Worm (Caenorhabditis elegans): ENCODE results near the gene nhr-273.

Gene nhr-273

DNA sequence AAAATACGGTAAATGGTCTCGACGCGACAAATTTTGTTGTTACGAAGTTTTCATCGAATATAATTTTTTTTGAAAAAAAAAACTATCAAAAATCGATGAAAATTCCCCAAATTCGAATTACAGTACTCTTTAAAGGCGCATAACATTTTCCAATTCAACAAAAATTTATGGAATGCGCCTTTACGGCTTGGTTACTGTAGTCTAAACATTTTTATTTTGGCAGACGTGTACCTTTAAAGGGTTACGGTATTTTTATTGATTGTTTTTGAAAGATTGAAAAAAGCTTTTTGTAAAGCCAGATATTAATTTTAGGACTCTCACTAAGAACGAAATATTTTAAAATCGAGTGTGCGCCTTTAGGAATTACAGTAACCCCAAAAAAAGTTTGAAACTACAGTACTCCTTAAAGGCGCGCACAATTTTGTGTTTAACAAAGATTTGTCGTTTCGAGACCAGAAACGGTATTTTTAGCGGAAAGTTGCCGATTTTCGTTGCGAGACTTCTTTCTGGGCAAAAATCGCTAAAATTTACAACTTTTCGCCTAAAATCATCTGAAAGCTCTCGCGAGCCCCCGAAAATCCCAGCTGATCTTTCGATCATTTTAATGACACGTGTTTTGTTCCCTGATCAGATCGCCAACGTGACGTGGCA is 39.0 kb downstream of the nhr-273 start:
- TF ChIP-seq Y55F3AM.14 (GFP tag; optimal IDR thresholded peaks at IDR 0.05) (no peak), elt-1 (tag; optimal IDR thresholded peaks at IDR 0.05) (no peak)

DNA sequence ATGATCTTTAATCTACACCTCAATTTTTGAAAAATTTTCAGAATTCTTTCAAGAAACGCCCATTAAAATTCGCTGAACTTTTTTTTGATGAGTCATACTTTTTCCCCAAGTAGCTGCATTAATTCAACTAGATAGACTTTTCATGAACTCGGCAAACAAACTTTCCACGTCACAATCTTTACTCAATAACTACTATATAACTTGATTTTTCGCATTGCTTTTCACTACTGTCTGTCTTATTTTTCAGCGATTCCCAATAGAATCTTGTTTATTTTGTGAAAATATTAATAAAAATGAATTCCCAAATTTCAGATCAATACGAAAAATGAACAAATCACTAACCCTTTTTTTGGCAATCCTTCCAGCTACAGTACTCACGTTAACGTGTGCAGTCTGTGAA is 43.2 kb downstream of the nhr-273 start, which contains the start of gene T05C1.1:
Gene T05C1.1, plus strand, starts transcription at position 301 of the 400 bp plus-strand sequence.
- TF ChIP-seq mab-5 (tag; optimal IDR thresholded peaks at IDR 0.05) (no peak), nhr-237 (tag; optimal IDR thresholded peaks at IDR 0.05) (no peak), Y55F3AM.14 (GFP tag; optimal IDR thresholded peaks at IDR 0.05) (no peak), ceh-16 (tag; optimal IDR thresholded peaks at IDR 0.05) (no peak), fos-1 (tag; optimal IDR thresholded peaks at IDR 0.05) (no peak), nhr-6 (tag; optimal IDR thresholded peaks at IDR 0.05) (no peak), elt-3 (tag; optimal IDR thresholded peaks at IDR 0.05) (no peak), unc-62 (GFP tag; optimal IDR thresholded peaks at IDR 0.05) (no peak), lsy-2 (tag; optimal IDR thresholded peaks at IDR 0.05) (no peak), unc-55 (GFP tag; optimal IDR thresholded peaks at IDR 0.05) (no peak), elt-1 (tag; optimal IDR thresholded peaks at IDR 0.05) (no peak), ztf-11 (tag; optimal IDR thresholded peaks at IDR 0.05) (no peak)

DNA sequence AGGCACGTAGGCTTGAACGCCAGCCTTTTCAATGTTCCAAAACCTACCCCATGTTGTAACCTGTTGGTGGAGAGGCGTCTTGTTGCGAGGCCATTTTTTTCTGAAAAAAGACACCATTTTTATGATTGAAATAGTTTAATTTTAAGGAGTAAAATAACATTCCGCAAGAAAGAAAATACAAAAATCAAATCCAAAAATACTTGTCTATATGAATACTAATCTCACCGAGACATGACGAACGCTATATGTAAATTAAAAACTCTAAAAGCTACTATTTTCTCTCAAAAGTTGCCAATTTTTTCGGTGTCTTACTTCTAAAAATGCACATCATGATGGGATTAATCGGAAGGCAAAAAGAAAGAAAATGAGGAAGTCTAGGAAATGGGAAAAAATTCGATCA is 46.9 kb downstream of the nhr-273 start, which contains the start of gene T05C1.2:
Gene T05C1.2, minus strand, starts transcription at position 101 of the 400 bp plus-strand sequence.
- TF ChIP-seq nhr-237 (tag; optimal IDR thresholded peaks at IDR 0.05): no peak

Measured in whole organism, L2 larva.